Worm (Caenorhabditis elegans): ENCODE results near the gene F52H2.15.
A peak's percentile ranks its signal among the peaks of the same experiment; 100 is the strongest.

The F52H2.15 gene

DNA sequence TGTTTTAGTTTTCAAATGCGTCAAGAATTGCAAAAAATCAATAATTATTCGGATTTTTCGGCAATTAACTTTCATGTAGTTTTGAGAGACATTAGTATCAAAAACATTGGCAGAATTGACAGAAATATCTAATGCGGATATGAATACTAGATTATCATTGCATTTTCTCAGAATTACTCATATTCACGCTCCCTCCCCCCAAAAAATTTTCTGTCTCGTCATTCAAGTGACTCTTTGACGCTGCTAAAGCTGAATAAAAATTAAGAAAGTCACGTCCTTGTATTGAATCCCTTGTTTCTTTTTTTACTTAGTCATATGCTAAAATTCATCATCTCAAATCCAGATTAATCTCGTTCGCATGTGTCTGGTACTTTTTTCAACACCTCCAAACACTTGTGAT, 31.4 kb downstream of the F52H2.15 start:
- peak in 1 of 2 experiments; percentile 75 for TF ChIP-seq hif-1 (tag; optimal IDR thresholded peaks at IDR 0.05)
- TF ChIP-seq D1046.2 (GFP tag; IDR thresholded peaks at IDR 0.05) = no peak
- TF ChIP-seq lsy-2 (tag; optimal IDR thresholded peaks at IDR 0.05) = peak in 1 of 2 experiments; percentile 17
- TF ChIP-seq ctbp-1 (GFP tag; IDR thresholded peaks at IDR 0.05) = 0 out of 2 replicates have a peak, but pooled peaks have one; percentile 41
- peak; percentile 97 for TF ChIP-seq aha-1 (tag)
- TF ChIP-seq hlh-30 (tag; optimal IDR thresholded peaks at IDR 0.05; ENCODE audit: insufficient read depth) = peak; percentile 9
- TF ChIP-seq nhr-11 (tag; optimal IDR thresholded peaks at IDR 0.05) = peak; percentile 58
- TF ChIP-seq ztf-7 (tag; optimal IDR thresholded peaks at IDR 0.05) = no peak

DNA sequence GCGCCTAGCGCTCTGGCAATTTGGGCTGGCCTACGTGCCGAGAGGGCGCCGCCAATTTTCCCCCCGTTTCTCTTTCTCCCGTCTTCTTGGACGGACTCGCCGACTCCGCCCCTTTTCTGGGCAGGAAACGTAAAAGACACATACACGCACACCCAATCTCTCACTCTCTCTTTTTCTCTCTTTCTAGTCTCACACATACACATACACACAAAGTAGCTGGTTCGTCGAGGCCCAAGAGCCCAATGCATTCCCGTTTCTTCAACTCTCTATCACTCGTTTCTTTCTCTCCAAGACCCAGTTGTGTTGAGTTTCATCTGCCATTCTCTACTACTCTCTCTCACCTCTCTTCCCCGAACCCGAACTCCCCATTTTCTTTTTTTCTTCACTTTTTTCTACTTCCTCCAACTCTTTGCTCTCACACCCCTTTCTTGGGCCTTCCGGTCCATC, 33.7 kb downstream of the F52H2.15 start:
- TF ChIP-seq mxl-2 (GFP tag; conservative IDR thresholded peaks at IDR 0.05) = no peak
- TF ChIP-seq lin-15B (tag; optimal IDR thresholded peaks at IDR 0.05) = no peak
- peak; percentile 81 for TF ChIP-seq mep-1 (tag; optimal IDR thresholded peaks at IDR 0.05)
- no peak for TF ChIP-seq cey-2 (tag; optimal IDR thresholded peaks at IDR 0.05; ENCODE audit: borderline replicate concordance, insufficient read depth)
- no peak for TF ChIP-seq mes-2 (tag; optimal IDR thresholded peaks at IDR 0.05; ENCODE audit: poor library complexity, severe bottlenecking)
- TF ChIP-seq nhr-237 (tag; optimal IDR thresholded peaks at IDR 0.05) = no peak
- TF ChIP-seq aha-1 (tag) = peak; percentile 99
- TF ChIP-seq nhr-42 (GFP tag; IDR thresholded peaks at IDR 0.05) = peak; percentile 40; the same call in 1 of the 2 replicates
- no peak for TF ChIP-seq snpc-1.2 (GFP tag; IDR thresholded peaks at IDR 0.05)
- peak in 1 of 2 experiments; percentile 33 for TF ChIP-seq daf-16 (GFP tag; optimal IDR thresholded peaks at IDR 0.05)
- TF ChIP-seq daf-16 (tag; optimal IDR thresholded peaks at IDR 0.05) = no peak
- TF ChIP-seq lin-13 (GFP tag; optimal IDR thresholded peaks at IDR 0.05) = no peak
- no peak for TF ChIP-seq T26A8.4 (GFP tag; IDR thresholded peaks at IDR 0.05)
- TF ChIP-seq tag-97 (GFP tag; IDR thresholded peaks at IDR 0.05) = no peak
- TF ChIP-seq fkh-10 (GFP tag; optimal IDR thresholded peaks at IDR 0.05) = peak; percentile 38
- no peak for TF ChIP-seq lin-29 (GFP tag; IDR thresholded peaks at IDR 0.05)
- no peak for TF ChIP-seq F26F4.8 (GFP tag; conservative IDR thresholded peaks at IDR 0.05)
- TF ChIP-seq ceh-28 (tag; optimal IDR thresholded peaks at IDR 0.05) = no peak
- TF ChIP-seq lsy-2 (tag; optimal IDR thresholded peaks at IDR 0.05) = peak; percentile 61 to 81
- TF ChIP-seq Y105C5A.15 (GFP tag; IDR thresholded peaks at IDR 0.05) = no peak
- no peak for TF ChIP-seq D1046.2 (GFP tag; IDR thresholded peaks at IDR 0.05)
- TF ChIP-seq hmg-1.1 (GFP tag; IDR thresholded peaks at IDR 0.05) = peak; percentile 85
- TF ChIP-seq unc-130 (GFP tag; optimal IDR thresholded peaks at IDR 0.05) = no peak
- peak; percentile 69 for TF ChIP-seq ceh-20 (GFP tag; IDR thresholded peaks at IDR 0.05)
- 0 out of 2 replicates have a peak, but pooled peaks have one; percentile 1 for TF ChIP-seq mdt-29 (GFP tag; IDR thresholded peaks at IDR 0.05)
- no peak for TF ChIP-seq dmd-8 (GFP tag; IDR thresholded peaks at IDR 0.05)
- peak; percentile 91 for TF ChIP-seq ctbp-1 (GFP tag; IDR thresholded peaks at IDR 0.05)
- peak; percentile 0 for TF ChIP-seq hlh-30 (tag; optimal IDR thresholded peaks at IDR 0.05; ENCODE audit: insufficient read depth)
- 0 out of 2 replicates have a peak, but pooled peaks have one; percentile 36 for TF ChIP-seq vab-7 (GFP tag; IDR thresholded peaks at IDR 0.05)
- TF ChIP-seq nhr-11 (tag; optimal IDR thresholded peaks at IDR 0.05) = peak; percentile 58
- peak in 1 of 2 experiments; percentile 62 for TF ChIP-seq unc-62 (GFP tag; optimal IDR thresholded peaks at IDR 0.05 in 1 of 2)
- no peak for TF ChIP-seq unc-62 (tag; optimal IDR thresholded peaks at IDR 0.05)
- TF ChIP-seq lin-1 (GFP tag; IDR thresholded peaks at IDR 0.05) = 0 out of 2 replicates have a peak, but pooled peaks have one; percentile 6
- TF ChIP-seq ceh-82 (tag; optimal IDR thresholded peaks at IDR 0.05) = no peak
- TF ChIP-seq ztf-7 (tag; optimal IDR thresholded peaks at IDR 0.05) = no peak
- no peak for TF ChIP-seq lir-3 (tag; optimal IDR thresholded peaks at IDR 0.05)
- no peak for TF ChIP-seq egl-27 (tag; optimal IDR thresholded peaks at IDR 0.05)
- no peak for TF ChIP-seq zip-2 (tag; optimal IDR thresholded peaks at IDR 0.05)
- TF ChIP-seq mxl-3 (GFP tag; optimal IDR thresholded peaks at IDR 0.05) = peak; percentile 43
- peak; percentile 50 to 98 for TF ChIP-seq hif-1 (tag; optimal IDR thresholded peaks at IDR 0.05)
- TF ChIP-seq nhr-28 (tag; optimal IDR thresholded peaks at IDR 0.05) = peak; percentile 35
- no peak for TF ChIP-seq aly-2 (tag; optimal IDR thresholded peaks at IDR 0.05)
- no peak for TF ChIP-seq nhr-111 (GFP tag; optimal IDR thresholded peaks at IDR 0.05)
- TF ChIP-seq F10B5.3 (tag; optimal IDR thresholded peaks at IDR 0.05) = no peak
- no peak for TF ChIP-seq madf-5 (GFP tag; IDR thresholded peaks at IDR 0.05)
- peak; percentile 13 for TF ChIP-seq zfp-2 (tag; optimal IDR thresholded peaks at IDR 0.05)
- TF ChIP-seq F37D6.2 (tag; optimal IDR thresholded peaks at IDR 0.05) = peak; percentile 71
- TF ChIP-seq dpl-1 (GFP tag; optimal IDR thresholded peaks at IDR 0.05) = peak; percentile 24
